Worm (Caenorhabditis elegans): ENCODE results near the gene srlf-33.

- no peak for TF ChIP-seq med-1 (GFP tag; optimal IDR thresholded peaks at IDR 0.05; ENCODE audit: insufficient read depth)
- peak; percentile 77; the same call in 1 of the 2 replicates for TF ChIP-seq tab-1 (GFP tag; IDR thresholded peaks at IDR 0.05)
- TF ChIP-seq ztf-23 (GFP tag; IDR thresholded peaks at IDR 0.05), result peak; percentile 63; the same call in 1 of the 2 replicates
- no peak for TF ChIP-seq T22C8.4 (GFP tag; IDR thresholded peaks at IDR 0.05)
- TF ChIP-seq ztf-29 (GFP tag; IDR thresholded peaks at IDR 0.05), result peak; percentile 46; the same call in 1 of the 2 replicates
Measured at ce11 chrIV:11928388-11928787, 3.1 kb upstream of the srlf-33 start.
